Worm (Caenorhabditis elegans) whole organism, L1 larva: ENCODE results near the gene cdr-2.

ENCODE experiments used
- blmp-1 ChIP-seq: fragments of 150-350 bp; optimal IDR thresholded peaks from 2 replicates; lab custom pipeline; 2014; ENCODE audit warnings: missing biosample characterization, missing genetic modification characterization
- jun-1 ChIP-seq: fragments of 150-350 bp; optimal IDR thresholded peaks from 2 replicates; lab custom pipeline; 2014; ENCODE audit warnings: missing biosample characterization, missing genetic modification reagents, missing genetic modification characterization
- nhr-77 ChIP-seq: fragments of 150-350 bp; optimal IDR thresholded peaks from 2 replicates; lab custom pipeline; 2014; ENCODE audit warnings: missing biosample characterization, missing genetic modification characterization
- pqm-1 ChIP-seq: sonication (generic microtip); optimal IDR thresholded peaks from 3 replicates; lab custom pipeline; 2017; ENCODE audit warnings: missing biosample characterization, missing genetic modification characterization

ce11 chrV:12443754-12444153, 28.2 kb upstream of the cdr-2 start, which contains the start of gene pals-39:
- no peak for TF ChIP-seq pqm-1 (tag; lab: Kevin White, UChicago)
- TF ChIP-seq blmp-1 (tag; lab: Kevin White, UChicago) = no peak
- TF ChIP-seq nhr-77 (tag; lab: Kevin White, UChicago) = no peak
- TF ChIP-seq jun-1 (tag; lab: Kevin White, UChicago) = no peak
